Fruit fly (Drosophila melanogaster): ENCODE measurements around the gene CG13102.
A peak's percentile ranks its signal among the peaks of the same experiment; 100 is the strongest.

Gene CG13102

DNA sequence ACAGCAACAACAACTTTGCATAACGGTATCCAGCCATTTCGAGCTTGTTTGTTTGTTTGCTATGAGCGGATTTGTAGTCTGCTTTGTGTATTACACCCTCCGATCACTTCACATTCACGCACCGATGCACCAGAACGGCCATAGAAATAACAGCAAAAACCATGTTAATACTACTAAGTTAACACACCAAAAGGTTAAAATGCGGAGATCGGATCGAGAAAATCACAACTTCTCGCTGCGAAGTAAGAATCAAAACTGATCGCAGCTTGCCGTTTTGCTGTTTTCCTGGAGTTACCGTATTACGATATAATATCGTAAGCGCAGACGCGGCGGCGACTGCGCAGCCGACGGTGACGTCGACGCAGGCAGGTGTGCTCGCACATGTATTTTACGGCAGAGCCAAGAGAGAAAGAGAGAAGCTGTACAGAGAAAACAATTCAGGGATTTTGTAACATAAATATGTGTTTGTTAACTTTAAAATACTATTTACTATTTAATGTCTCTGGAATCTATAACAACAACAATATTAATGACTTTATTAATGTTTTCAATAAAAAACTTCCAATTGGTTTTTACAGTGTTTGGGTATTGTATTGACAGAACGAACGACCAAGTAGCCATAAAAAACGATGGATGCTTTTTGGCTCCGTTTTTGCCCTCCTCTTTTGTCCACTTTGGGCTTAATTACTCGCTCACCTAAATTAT lies 27.2 kb upstream of the CG13102 start, which contains the start of gene CG13101 (continued):
- TF ChIP-seq CG7928 (GFP tag; optimal IDR thresholded peaks at IDR 0.05) (peak; percentile 59), CG9609 (GFP tag; optimal IDR thresholded peaks at IDR 0.05) (peak; percentile 69), gcm (GFP tag; optimal IDR thresholded peaks at IDR 0.05) (peak; percentile 92), Mrtf (GFP tag; IDR thresholded peaks at IDR 0.05) (peak; percentile 90; the same call in 2 of the 3 replicates), pum (GFP tag; optimal IDR thresholded peaks at IDR 0.05) (peak; percentile 85), crp (GFP tag; optimal IDR thresholded peaks at IDR 0.05) (peak in 1 of 2 experiments; percentile 38), bab2 (GFP tag; optimal IDR thresholded peaks at IDR 0.05) (peak; percentile 81), CG9727 (GFP tag; optimal IDR thresholded peaks at IDR 0.05) (peak; percentile 95), CG7786 (GFP tag; optimal IDR thresholded peaks at IDR 0.05) (peak; percentile 83), HLH3B (GFP tag; IDR thresholded peaks at IDR 0.05) (peak; percentile 95), CG3281 (GFP tag; optimal IDR thresholded peaks at IDR 0.05) (peak; percentile 90), CG10959 (GFP tag; IDR thresholded peaks at IDR 0.05) (peak; percentile 85), gsb-n (tag; optimal IDR thresholded peaks at IDR 0.05) (peak; percentile 95), CG1233 (GFP tag; optimal IDR thresholded peaks at IDR 0.05) (peak; percentile 87), CG12236 (GFP tag; optimal IDR thresholded peaks at IDR 0.05) (peak; percentile 56), CG4730 (GFP tag; IDR thresholded peaks at IDR 0.05) (peak; percentile 93), CG8478 (optimal IDR thresholded peaks at IDR 0.05) (no peak), peb (GFP tag; IDR thresholded peaks at IDR 0.05) (peak; percentile 85), CG12769 (tag; optimal IDR thresholded peaks at IDR 0.05) (peak; percentile 90), CG17612 (GFP tag; IDR thresholded peaks at IDR 0.05) (peak; percentile 87), CG10565 (GFP tag; optimal IDR thresholded peaks at IDR 0.05) (peak; percentile 61), row (GFP tag; IDR thresholded peaks at IDR 0.05) (peak; percentile 96), Adf1 (GFP tag; IDR thresholded peaks at IDR 0.05) (peak; percentile 94), Nf-YA (GFP tag; IDR thresholded peaks at IDR 0.05) (peak; percentile 83), caup (GFP tag; optimal IDR thresholded peaks at IDR 0.05; ENCODE audit: severe bottlenecking) (peak; percentile 89), Trl (optimal IDR thresholded peaks at IDR 0.05) (peak; percentile 56 to 62), Trl (GFP tag; optimal IDR thresholded peaks at IDR 0.05) (peak; percentile 88), CG11093 (GFP tag; IDR thresholded peaks at IDR 0.05) (peak; percentile 84), CG10147 (GFP tag; optimal IDR thresholded peaks at IDR 0.05) (peak; percentile 92), onecut (GFP tag; IDR thresholded peaks at IDR 0.05) (peak; percentile 81), CG4854 (GFP tag; optimal IDR thresholded peaks at IDR 0.05) (peak; percentile 79), Ptx1 (GFP tag; IDR thresholded peaks at IDR 0.05) (peak; percentile 95), Vsx1 (GFP tag; optimal IDR thresholded peaks at IDR 0.05) (peak; percentile 85), CG15269 (tag; optimal IDR thresholded peaks at IDR 0.05) (peak; percentile 95), CG13424 (tag; optimal IDR thresholded peaks at IDR 0.05) (peak; percentile 94), CG12104 (GFP tag; optimal IDR thresholded peaks at IDR 0.05) (peak; percentile 84), CG15514 (GFP tag; optimal IDR thresholded peaks at IDR 0.05) (peak; percentile 88), da (GFP tag; optimal IDR thresholded peaks at IDR 0.05) (peak; percentile 50), otp (GFP tag; IDR thresholded peaks at IDR 0.05) (peak; percentile 86), CG31365 (tag; optimal IDR thresholded peaks at IDR 0.05) (peak; percentile 63), D19A (tag; optimal IDR thresholded peaks at IDR 0.05) (peak; percentile 80), al (GFP tag; IDR thresholded peaks at IDR 0.05) (peak; percentile 89), NfI (GFP tag; optimal IDR thresholded peaks at IDR 0.05) (peak; percentile 80), amos (GFP tag; IDR thresholded peaks at IDR 0.05; ENCODE audit: partially characterized antibody) (no peak), CG6175 (GFP tag; IDR thresholded peaks at IDR 0.05) (peak; percentile 87; the same call in 2 of the 3 replicates), CG30020 (tag; optimal IDR thresholded peaks at IDR 0.05) (peak; percentile 61), Pdp1 (GFP tag; optimal IDR thresholded peaks at IDR 0.05) (peak; percentile 85 to 87), scrt (GFP tag; optimal IDR thresholded peaks at IDR 0.05) (peak; percentile 79), CG15011 (GFP tag; optimal IDR thresholded peaks at IDR 0.05) (peak; percentile 82), Kr (GFP tag; optimal IDR thresholded peaks at IDR 0.05) (no peak)
